Fruit fly (Drosophila melanogaster) Kc167 (cell line): ENCODE measurements around the gene CG15514.

Experiments
- h ChIP-seq: fragments of >200 bp; optimal IDR thresholded peaks from 3 replicates; lab custom pipeline; 2018; ENCODE audit warnings: missing external identifiers
- psq ChIP-seq: fragments of >200 bp; optimal IDR thresholded peaks from 2 replicates; lab custom pipeline; 2017; ENCODE audit warnings: missing external identifiers

- TF ChIP-seq psq (lab: Kevin White, UChicago) (no peak), h (lab: Kevin White, UChicago) (no peak)
Measured at dm6 chr3R:29818434-29819268, 42.6 kb downstream of the CG15514 start, which contains the start of gene neo.
